Worm (Caenorhabditis elegans) whole organism, L3 larva: ENCODE results near the gene flr-4.

ENCODE experiments used
- R02D3.7 ChIP-seq: fragments of 150-350 bp; optimal IDR thresholded peaks from 2 replicates; lab custom pipeline; 2014; ENCODE audit warnings: missing biosample characterization, missing genetic modification characterization
- ZK546.5 ChIP-seq: sonication (generic microtip); optimal IDR thresholded peaks from 2 replicates; lab custom pipeline; 2017; ENCODE audit warnings: missing biosample characterization, missing genetic modification characterization
- aly-2 ChIP-seq: fragments of 150-350 bp; optimal IDR thresholded peaks from 2 replicates; lab custom pipeline; 2014; ENCODE audit warnings: missing biosample characterization, missing genetic modification characterization
- ama-1 ChIP-seq: fragments of 150-350 bp; optimal IDR thresholded peaks from 2 replicates; lab custom pipeline; 2018
- ceh-16 ChIP-seq: sonication (generic microtip); optimal IDR thresholded peaks from 2 replicates; lab custom pipeline; 2017; ENCODE audit warnings: missing biosample characterization, missing genetic modification characterization
- ceh-28 ChIP-seq: fragments of 150-350 bp; optimal IDR thresholded peaks from 2 replicates; lab custom pipeline; 2014; ENCODE audit warnings: missing biosample characterization, missing genetic modification reagents, missing genetic modification characterization
- ceh-82 ChIP-seq: fragments of 150-350 bp; optimal IDR thresholded peaks from 2 replicates; lab custom pipeline; 2014; ENCODE audit warnings: missing biosample characterization, missing genetic modification characterization
- ceh-9 ChIP-seq: sonication (generic microtip); optimal IDR thresholded peaks from 2 replicates; lab custom pipeline; 2018; ENCODE audit warnings: missing biosample characterization, missing genetic modification characterization
- daf-12 ChIP-seq: fragments of 150-350 bp; optimal IDR thresholded peaks from 2 replicates; lab custom pipeline; 2014; ENCODE audit warnings: missing biosample characterization, missing genetic modification reagents, missing genetic modification characterization
- egl-27 ChIP-seq: sonication (generic microtip); optimal IDR thresholded peaks from 4 replicates; lab custom pipeline; 2017; ENCODE audit warnings: missing biosample characterization, missing genetic modification reagents, missing genetic modification characterization
- egl-5 ChIP-seq: fragments of 150-350 bp; optimal IDR thresholded peaks from 2 replicates; lab custom pipeline; 2017; ENCODE audit warnings: missing biosample characterization, missing genetic modification reagents, missing genetic modification characterization, inconsistent platforms
- elt-1 ChIP-seq: fragments of 150-350 bp; optimal IDR thresholded peaks from 2 replicates; lab custom pipeline; 2014; ENCODE audit warnings: missing biosample characterization, missing genetic modification characterization
- elt-2 ChIP-seq: sonication (generic microtip); optimal IDR thresholded peaks from 2 replicates; lab custom pipeline; 2016; ENCODE audit warnings: missing genetic modification reagents, mild to moderate bottlenecking, missing genetic modification characterization, missing compliant biosample characterization
- elt-3 ChIP-seq, 3 experiments: fragments of 150-350 bp in 1 of 3; sonication (generic microtip) in 2 of 3; optimal IDR thresholded peaks; 2 replicates in 2 of 3; 4 replicates in 1 of 3; lab custom pipeline; 2014 to 2017; ENCODE audit warnings: missing biosample characterization in 3 of 3, missing genetic modification characterization in 3 of 3
- eor-1 ChIP-seq, 2 experiments: fragments of 150-350 bp; optimal IDR thresholded peaks; 2 replicates each; lab custom pipeline; 2014 to 2018; ENCODE audit warnings: missing biosample characterization in 2 of 2, missing genetic modification characterization in 2 of 2
- fkh-10 ChIP-seq: sonication (generic microtip); optimal IDR thresholded peaks from 2 replicates; lab custom pipeline; 2017; ENCODE audit warnings: missing biosample characterization, missing genetic modification reagents, missing genetic modification characterization
- fkh-2 ChIP-seq: fragments of 150-350 bp; optimal IDR thresholded peaks from 2 replicates; lab custom pipeline; 2014; ENCODE audit warnings: missing biosample characterization, missing genetic modification reagents, missing genetic modification characterization
- fos-1 ChIP-seq: fragments of 150-350 bp; optimal IDR thresholded peaks from 2 replicates; lab custom pipeline; 2014; ENCODE audit warnings: missing biosample characterization, missing genetic modification characterization
- hmg-11 ChIP-seq: sonication (generic microtip); optimal IDR thresholded peaks from 2 replicates; lab custom pipeline; 2016; ENCODE audit warnings: missing genetic modification characterization, missing compliant biosample characterization
- jun-1 ChIP-seq: fragments of 150-350 bp; optimal IDR thresholded peaks from 2 replicates; lab custom pipeline; 2014; ENCODE audit warnings: missing biosample characterization, missing genetic modification reagents, missing genetic modification characterization
- lin-15B ChIP-seq: fragments of 150-350 bp; optimal IDR thresholded peaks from 2 replicates; lab custom pipeline; 2014; ENCODE audit warnings: missing biosample characterization, missing genetic modification characterization
- lin-39 ChIP-seq: fragments of 150-350 bp; optimal IDR thresholded peaks from 2 replicates; lab custom pipeline; 2018; ENCODE audit warnings: missing biosample characterization, missing genetic modification reagents, missing genetic modification characterization
- mml-1 ChIP-seq: fragments of 150-350 bp; sonication (generic microtip); optimal IDR thresholded peaks from 3 replicates; lab custom pipeline; 2014; ENCODE audit warnings: missing biosample characterization, missing genetic modification characterization
- nfya-1 ChIP-seq: sonication (generic microtip); optimal IDR thresholded peaks from 2 replicates; lab custom pipeline; 2017; ENCODE audit warnings: missing genetic modification characterization, mild to moderate bottlenecking, missing compliant biosample characterization, antibody characterized with exemption, moderate library complexity; ENCODE audit not compliant: insufficient read depth
- nhr-11 ChIP-seq: fragments of 150-350 bp; optimal IDR thresholded peaks from 2 replicates; lab custom pipeline; 2014; ENCODE audit warnings: missing biosample characterization, missing genetic modification characterization
- nhr-12 ChIP-seq: fragments of 150-350 bp; optimal IDR thresholded peaks from 2 replicates; lab custom pipeline; 2014; ENCODE audit warnings: missing biosample characterization, missing genetic modification characterization
- nhr-237 ChIP-seq: fragments of 150-350 bp; optimal IDR thresholded peaks from 2 replicates; lab custom pipeline; 2014; ENCODE audit warnings: missing biosample characterization, missing genetic modification characterization
- nhr-25 ChIP-seq: sonication (generic microtip); optimal IDR thresholded peaks from 2 replicates; lab custom pipeline; 2017; ENCODE audit warnings: missing biosample characterization, missing genetic modification characterization
- nhr-43 ChIP-seq: sonication (generic microtip); optimal IDR thresholded peaks from 2 replicates; lab custom pipeline; 2016; ENCODE audit warnings: mild to moderate bottlenecking, missing genetic modification characterization, missing compliant biosample characterization; ENCODE audit not compliant: poor library complexity, severe bottlenecking
- nhr-67 ChIP-seq: fragments of 150-350 bp; optimal IDR thresholded peaks from 2 replicates; lab custom pipeline; 2014; ENCODE audit warnings: missing biosample characterization, missing genetic modification characterization
- nhr-76 ChIP-seq: fragments of 150-350 bp; sonication (generic microtip); optimal IDR thresholded peaks from 5 replicates; lab custom pipeline; 2014; ENCODE audit warnings: missing biosample characterization, missing genetic modification characterization
- nhr-77 ChIP-seq: fragments of 150-350 bp; optimal IDR thresholded peaks from 2 replicates; lab custom pipeline; 2014; ENCODE audit warnings: missing biosample characterization, missing genetic modification characterization
- pha-4 ChIP-seq: fragments of 150-350 bp; optimal IDR thresholded peaks from 2 replicates; lab custom pipeline; 2014; ENCODE audit warnings: missing biosample characterization, missing genetic modification reagents, missing genetic modification characterization
- skn-1 ChIP-seq: fragments of 150-350 bp; optimal IDR thresholded peaks from 2 replicates; lab custom pipeline; 2014; ENCODE audit warnings: missing biosample characterization, missing genetic modification characterization
- snpc-4 ChIP-seq: fragments of 150-350 bp; optimal IDR thresholded peaks from 2 replicates; lab custom pipeline; 2014; ENCODE audit warnings: missing biosample characterization, missing genetic modification characterization
- tbx-2 ChIP-seq: sonication (generic microtip); optimal IDR thresholded peaks from 2 replicates; lab custom pipeline; 2016; ENCODE audit warnings: mild to moderate bottlenecking, missing genetic modification characterization, missing compliant biosample characterization
- unc-39 ChIP-seq: sonication (generic microtip); optimal IDR thresholded peaks from 4 replicates; lab custom pipeline; 2017; ENCODE audit warnings: missing biosample characterization, missing genetic modification characterization
- unc-62 ChIP-seq: fragments of 150-350 bp; sonication (generic microtip); optimal IDR thresholded peaks from 4 replicates; lab custom pipeline; 2014; ENCODE audit warnings: missing biosample characterization, missing genetic modification reagents, missing genetic modification characterization
- zag-1 ChIP-seq: fragments of 150-350 bp; optimal IDR thresholded peaks from 2 replicates; lab custom pipeline; 2014; ENCODE audit warnings: missing biosample characterization, missing genetic modification characterization
- ztf-11 ChIP-seq: fragments of 150-350 bp; optimal IDR thresholded peaks from 2 replicates; lab custom pipeline; 2014; ENCODE audit warnings: missing biosample characterization, missing genetic modification characterization

flr-4 gene

ce11 chrX:15053223-15053933 is 35.8 kb upstream of the flr-4 start, which contains the start of gene H03G16.1:
H03G16.1 (plus strand) TSS chrX:15053883.
- TF ChIP-seq ztf-11 (tag; lab: Kevin White, UChicago) (no peak), nhr-67 (tag; lab: Kevin White, UChicago) (no peak), nhr-12 (tag; lab: Kevin White, UChicago) (no peak), skn-1 (no peak), egl-5 (no peak), ceh-9 (tag; lab: Kevin White, UChicago) (no peak), mml-1 (tag; lab: Kevin White, UChicago) (no peak), elt-1 (tag; lab: Kevin White, UChicago) (no peak), ceh-16 (tag; lab: Kevin White, UChicago) (no peak), nhr-77 (no peak), nhr-237 (no peak), fkh-2 (tag; lab: Kevin White, UChicago) (no peak), unc-62 (no peak), elt-2 (tag; lab: Kevin White, UChicago) (no peak), pha-4 (tag; lab: Kevin White, UChicago) (no peak), ZK546.5 (no peak), lin-39 (tag; lab: Kevin White, UChicago) (no peak), zag-1 (tag; lab: Kevin White, UChicago) (no peak)

DNA sequence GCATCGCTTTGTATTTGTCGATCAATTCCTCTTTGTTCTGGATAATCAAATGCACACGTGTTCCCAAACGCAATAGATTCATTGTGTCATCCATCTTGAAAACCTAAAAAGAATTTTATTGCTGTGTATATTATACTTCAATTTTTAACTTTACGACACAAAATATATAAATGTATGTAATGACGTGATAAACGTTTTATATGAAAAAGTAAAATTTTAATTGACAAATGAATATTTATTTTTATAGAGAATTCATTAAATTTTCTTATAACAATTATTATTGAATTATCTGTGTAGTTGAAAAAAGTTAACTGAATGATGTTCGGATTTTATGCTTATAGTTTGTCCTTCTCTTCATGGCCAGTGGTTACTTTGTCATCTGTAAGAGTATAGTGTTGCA is 33.3 kb upstream of the flr-4 start, which contains the start of gene H03G16.7:
H03G16.7 (minus strand) TSS at position 101 of the 400 bp plus-strand sequence.
- TF ChIP-seq R02D3.7 (tag; lab: Kevin White, UChicago), result no peak
- no peak for TF ChIP-seq skn-1
- TF ChIP-seq tbx-2 (tag; lab: Kevin White, UChicago), result no peak
- no peak for TF ChIP-seq fkh-10 (GFP tag; lab: Kevin White, UChicago)
- no peak for TF ChIP-seq ceh-16 (tag; lab: Kevin White, UChicago)
- no peak for TF ChIP-seq jun-1 (tag; lab: Kevin White, UChicago)
- no peak for TF ChIP-seq snpc-4 (tag; lab: Kevin White, UChicago)
- TF ChIP-seq aly-2, result no peak
- no peak for TF ChIP-seq ceh-28 (tag; lab: Kevin White, UChicago)
- TF ChIP-seq eor-1 (tag; optimal IDR thresholded peaks at IDR 0.05; lab: Kevin White, UChicago), result no peak
- TF ChIP-seq nhr-43 (tag; lab: Kevin White, UChicago), result no peak
- TF ChIP-seq nhr-12 (tag; lab: Kevin White, UChicago), result no peak
- no peak for TF ChIP-seq nhr-67 (tag; lab: Kevin White, UChicago)
- TF ChIP-seq ztf-11 (tag; lab: Kevin White, UChicago), result no peak
- no peak for TF ChIP-seq pha-4 (tag; lab: Kevin White, UChicago)
- TF ChIP-seq nhr-76, result no peak
- TF ChIP-seq, all 47 proteins: peak for 0

- TF ChIP-seq unc-62 (no peak), egl-5 (no peak), ZK546.5 (no peak), nhr-12 (tag; lab: Kevin White, UChicago) (no peak), fos-1 (no peak), ceh-28 (tag; lab: Kevin White, UChicago) (no peak), lin-39 (tag; lab: Kevin White, UChicago) (no peak), egl-27 (tag; lab: Kevin White, UChicago) (no peak), ama-1 (lab: Kevin White, UChicago) (no peak), elt-3 (tag; optimal IDR thresholded peaks at IDR 0.05; lab: Kevin White, UChicago) (no peak), nhr-237 (no peak), nhr-25 (tag; lab: Kevin White, UChicago) (no peak), ceh-82 (tag; lab: Kevin White, UChicago) (no peak), hmg-11 (no peak), pha-4 (tag; lab: Kevin White, UChicago) (no peak), tbx-2 (tag; lab: Kevin White, UChicago) (no peak), nhr-11 (tag; lab: Kevin White, UChicago) (no peak), jun-1 (tag; lab: Kevin White, UChicago) (no peak), nhr-77 (no peak)
- TF ChIP-seq, all 47 proteins: peak for 0
Observed at ce11 chrX:15056737-15057136, 32.5 kb upstream of the flr-4 start, which contains the start of gene H03G16.5. H03G16.5 (minus strand) TSS chrX:15056837.

DNA sequence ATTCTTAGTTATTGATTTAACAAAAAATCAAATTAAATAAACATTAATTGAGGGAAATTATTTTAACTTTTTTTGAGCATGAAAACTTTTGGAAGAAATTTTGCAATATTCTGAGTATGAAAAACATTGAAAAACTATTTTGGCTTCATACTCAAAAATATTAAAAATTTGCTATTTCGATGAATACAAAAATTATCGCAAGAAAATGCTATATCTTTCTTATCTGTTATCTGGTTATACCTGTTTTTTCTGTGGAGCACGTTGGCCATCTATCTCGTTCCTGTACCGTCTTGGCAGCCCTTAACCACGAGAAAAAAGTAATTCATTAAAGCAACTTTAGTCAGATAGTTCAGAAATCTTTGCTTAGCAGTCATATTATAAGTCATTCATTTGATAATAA is 31.3 kb upstream of the flr-4 start:
- TF ChIP-seq nhr-43 (tag; lab: Kevin White, UChicago), result no peak
- no peak for TF ChIP-seq lin-39 (tag; lab: Kevin White, UChicago)
- TF ChIP-seq daf-12 (tag; lab: Kevin White, UChicago), result no peak
- no peak for TF ChIP-seq lin-15B (tag; lab: Kevin White, UChicago)
- no peak for TF ChIP-seq elt-3 (tag; optimal IDR thresholded peaks at IDR 0.05; lab: Kevin White, UChicago)
- no peak for TF ChIP-seq ceh-82 (tag; lab: Kevin White, UChicago)
- TF ChIP-seq unc-39 (tag; lab: Kevin White, UChicago), result no peak
- TF ChIP-seq ceh-28 (tag; lab: Kevin White, UChicago), result no peak
- no peak for TF ChIP-seq nfya-1 (tag; lab: Kevin White, UChicago)
- no peak for TF ChIP-seq tbx-2 (tag; lab: Kevin White, UChicago)
- no peak for TF ChIP-seq unc-62
